Worm (Caenorhabditis elegans): ENCODE data around the gene Y56A3A.22.

Gene Y56A3A.22

ce11 chrIII:11935948-11936280 is 14.4 kb downstream of the Y56A3A.22 start:
- TF ChIP-seq him-1 (tag; optimal IDR thresholded peaks at IDR 0.05) (no peak), W03F9.2 (tag; optimal IDR thresholded peaks at IDR 0.05) (no peak), dao-5 (tag; optimal IDR thresholded peaks at IDR 0.05) (no peak)

- TF ChIP-seq him-1 (tag; optimal IDR thresholded peaks at IDR 0.05) (no peak), W03F9.2 (tag; optimal IDR thresholded peaks at IDR 0.05) (no peak), dao-5 (tag; optimal IDR thresholded peaks at IDR 0.05) (no peak)
Measured at ce11 chrIII:11936668-11937276, 15.3 kb downstream of the Y56A3A.22 start.

ce11 chrIII:11937911-11938310 is 16.4 kb downstream of the Y56A3A.22 start:
- TF ChIP-seq W03F9.2 (tag; optimal IDR thresholded peaks at IDR 0.05), result no peak
- no peak for TF ChIP-seq dao-5 (tag; optimal IDR thresholded peaks at IDR 0.05)
- no peak for TF ChIP-seq him-1 (tag; optimal IDR thresholded peaks at IDR 0.05)

ce11 chrIII:11938525-11938924 is 17.0 kb downstream of the Y56A3A.22 start:
- no peak for TF ChIP-seq dao-5 (tag; optimal IDR thresholded peaks at IDR 0.05)
- no peak for TF ChIP-seq W03F9.2 (tag; optimal IDR thresholded peaks at IDR 0.05)
- no peak for TF ChIP-seq him-1 (tag; optimal IDR thresholded peaks at IDR 0.05)

- TF ChIP-seq W03F9.2 (tag; optimal IDR thresholded peaks at IDR 0.05) (no peak), dao-5 (tag; optimal IDR thresholded peaks at IDR 0.05) (no peak), him-1 (tag; optimal IDR thresholded peaks at IDR 0.05) (no peak)
Measured at ce11 chrIII:11942664-11943063, 21.2 kb downstream of the Y56A3A.22 start.

- TF ChIP-seq W03F9.2 (tag; optimal IDR thresholded peaks at IDR 0.05), result peak; percentile 74
- TF ChIP-seq him-1 (tag; optimal IDR thresholded peaks at IDR 0.05), result peak; percentile 89
- TF ChIP-seq dao-5 (tag; optimal IDR thresholded peaks at IDR 0.05), result no peak
Measured at ce11 chrIII:11946062-11946749, 24.7 kb downstream of the Y56A3A.22 start.

ce11 chrIII:11946973-11947372 is 25.5 kb downstream of the Y56A3A.22 start, which contains the start of gene Y56A3A.7:
Y56A3A.7 (minus strand) TSS chrIII:11947019.
- TF ChIP-seq W03F9.2 (tag; optimal IDR thresholded peaks at IDR 0.05) (no peak), dao-5 (tag; optimal IDR thresholded peaks at IDR 0.05) (no peak), him-1 (tag; optimal IDR thresholded peaks at IDR 0.05) (no peak)

ce11 chrIII:11947527-11947926 is 26.0 kb downstream of the Y56A3A.22 start:
- TF ChIP-seq dao-5 (tag; optimal IDR thresholded peaks at IDR 0.05), result no peak
- no peak for TF ChIP-seq him-1 (tag; optimal IDR thresholded peaks at IDR 0.05)

- no peak for TF ChIP-seq him-1 (tag; optimal IDR thresholded peaks at IDR 0.05)
- no peak for TF ChIP-seq dao-5 (tag; optimal IDR thresholded peaks at IDR 0.05)
- TF ChIP-seq W03F9.2 (tag; optimal IDR thresholded peaks at IDR 0.05), result no peak
Measured at ce11 chrIII:11948437-11948836, 26.9 kb downstream of the Y56A3A.22 start.

ce11 chrIII:11949276-11949879 is 27.9 kb downstream of the Y56A3A.22 start:
- TF ChIP-seq him-1 (tag; optimal IDR thresholded peaks at IDR 0.05), result no peak
- TF ChIP-seq W03F9.2 (tag; optimal IDR thresholded peaks at IDR 0.05), result no peak
- TF ChIP-seq dao-5 (tag; optimal IDR thresholded peaks at IDR 0.05), result no peak

ce11 chrIII:11951111-11951510 is 29.6 kb downstream of the Y56A3A.22 start:
- TF ChIP-seq him-1 (tag; optimal IDR thresholded peaks at IDR 0.05) (no peak), W03F9.2 (tag; optimal IDR thresholded peaks at IDR 0.05) (no peak), dao-5 (tag; optimal IDR thresholded peaks at IDR 0.05) (no peak)

- TF ChIP-seq him-1 (tag; optimal IDR thresholded peaks at IDR 0.05) (no peak), W03F9.2 (tag; optimal IDR thresholded peaks at IDR 0.05) (no peak), dao-5 (tag; optimal IDR thresholded peaks at IDR 0.05) (no peak)
Measured at ce11 chrIII:11954150-11954549, 32.7 kb downstream of the Y56A3A.22 start.

- TF ChIP-seq him-1 (tag; optimal IDR thresholded peaks at IDR 0.05) (no peak), dao-5 (tag; optimal IDR thresholded peaks at IDR 0.05) (no peak), W03F9.2 (tag; optimal IDR thresholded peaks at IDR 0.05) (no peak)
Measured at ce11 chrIII:11960080-11960479, 38.6 kb downstream of the Y56A3A.22 start, which contains the start of gene top-3. top-3 (minus strand) TSS chrIII:11960180.

ce11 chrIII:11971342-11971741 is 49.9 kb downstream of the Y56A3A.22 start, which contains the start of gene Y56A3A.28:
Y56A3A.28 (minus strand) TSS chrIII:11971374.
- TF ChIP-seq W03F9.2 (tag; optimal IDR thresholded peaks at IDR 0.05) (no peak), dao-5 (tag; optimal IDR thresholded peaks at IDR 0.05) (no peak), him-1 (tag; optimal IDR thresholded peaks at IDR 0.05) (no peak)
